Worm (Caenorhabditis elegans) whole organism, L1 larva: Measurements from ENCODE around the gene emc-5.

Source experiments
- C34B4.2 ChIP-seq: sonication (generic microtip); optimal IDR thresholded peaks from 2 replicates; lab custom pipeline; 2017; ENCODE audit warnings: mild to moderate bottlenecking, missing genetic modification characterization, missing compliant biosample characterization
- F16B12.6 ChIP-seq: fragments of 150-350 bp; optimal IDR thresholded peaks from 2 replicates; lab custom pipeline; 2014; ENCODE audit warnings: missing biosample characterization, missing genetic modification characterization
- aly-2 ChIP-seq: fragments of 150-350 bp; optimal IDR thresholded peaks from 2 replicates; lab custom pipeline; 2014; ENCODE audit warnings: missing biosample characterization, missing genetic modification characterization
- ama-1 ChIP-seq: fragments of 150-350 bp; optimal IDR thresholded peaks from 2 replicates; lab custom pipeline; 2014
- blmp-1 ChIP-seq: fragments of 150-350 bp; optimal IDR thresholded peaks from 2 replicates; lab custom pipeline; 2014; ENCODE audit warnings: missing biosample characterization, missing genetic modification characterization
- ceh-63 ChIP-seq: fragments of 200-800 bp; sonication (Bioruptor generic); optimal IDR thresholded peaks from 2 replicates; lab custom pipeline; 2018; ENCODE audit warnings: mild to moderate bottlenecking, missing genetic modification characterization, missing compliant biosample characterization
- ceh-8 ChIP-seq: fragments of 200-800 bp; sonication (Bioruptor generic); optimal IDR thresholded peaks from 2 replicates; lab custom pipeline; 2018; ENCODE audit warnings: mild to moderate bottlenecking, missing genetic modification characterization, moderate library complexity, missing compliant biosample characterization
- ceh-88 ChIP-seq: fragments of 200-800 bp; sonication (Bioruptor generic); IDR thresholded peaks from 2 replicates; pipeline ENCODE4 v1.3.6; 2022; ENCODE audit warnings: missing genetic modification characterization, missing compliant biosample characterization
- dpl-1 ChIP-seq, 3 experiments: fragments of 150-350 bp in 2 of 3; sonication (generic microtip) in 1 of 3; optimal IDR thresholded peaks; 2 replicates each; lab custom pipeline; 2014 to 2017; ENCODE audit warnings: missing biosample characterization in 3 of 3, missing genetic modification characterization in 3 of 3, missing genetic modification reagents in 3 of 3
- efl-1 ChIP-seq, 4 experiments: fragments of 150-350 bp; optimal IDR thresholded peaks in 3 of 4; peaks in 1 of 4; 1 replicate in 1 of 4; 2 replicates in 3 of 4; lab custom pipeline; 2014; ENCODE audit warnings: missing biosample characterization in 2 of 4, missing genetic modification characterization in 2 of 4, missing genetic modification reagents in 2 of 4
- elt-3 ChIP-seq, 6 experiments: fragments of 150-350 bp in 1 of 6; sonication (generic microtip); optimal IDR thresholded peaks; 2 replicates each; lab custom pipeline; 2017 to 2018; ENCODE audit warnings: missing biosample characterization in 6 of 6, missing genetic modification characterization in 6 of 6, inconsistent platforms in 1 of 6
- fos-1 ChIP-seq: fragments of 150-350 bp; optimal IDR thresholded peaks from 2 replicates; lab custom pipeline; 2014; ENCODE audit warnings: missing biosample characterization, missing genetic modification characterization
- grh-1 ChIP-seq: fragments of 200-800 bp; sonication (Bioruptor generic); IDR thresholded peaks from 2 replicates; pipeline ENCODE4 v1.3.6; 2022; ENCODE audit warnings: missing genetic modification reagents, missing genetic modification characterization, missing compliant biosample characterization
- hpl-2 ChIP-seq: fragments of 150-350 bp; optimal IDR thresholded peaks from 2 replicates; lab custom pipeline; 2014; ENCODE audit warnings: missing biosample characterization, missing genetic modification reagents, missing genetic modification characterization
- irx-1 ChIP-seq: sonication (generic microtip); optimal IDR thresholded peaks from 2 replicates; lab custom pipeline; 2016; ENCODE audit warnings: missing genetic modification characterization, missing compliant biosample characterization
- lin-13 ChIP-seq: fragments of 150-350 bp; optimal IDR thresholded peaks from 2 replicates; lab custom pipeline; 2014; ENCODE audit warnings: missing biosample characterization, missing genetic modification reagents, missing genetic modification characterization
- lin-14 ChIP-seq: fragments of 200-800 bp; sonication (Bioruptor generic); optimal IDR thresholded peaks from 2 replicates; lab custom pipeline; 2018; ENCODE audit warnings: mild to moderate bottlenecking, missing genetic modification characterization, moderate library complexity, missing compliant biosample characterization
- lin-39 ChIP-seq: fragments of 150-350 bp; optimal IDR thresholded peaks from 2 replicates; lab custom pipeline; 2014; ENCODE audit warnings: missing biosample characterization, missing genetic modification reagents, missing genetic modification characterization
- mab-9 ChIP-seq: fragments of 200-800 bp; sonication (Bioruptor generic); IDR thresholded peaks from 2 replicates; pipeline ENCODE4 v1.3.6; 2022; ENCODE audit warnings: missing genetic modification reagents, missing genetic modification characterization, missing compliant biosample characterization
- mdl-1 ChIP-seq, 2 experiments: fragments of 150-350 bp; optimal IDR thresholded peaks; 2 replicates each; lab custom pipeline; 2014 to 2017; ENCODE audit warnings: missing biosample characterization in 2 of 2, missing genetic modification characterization in 2 of 2, inconsistent platforms in 1 of 2
- nhr-12 ChIP-seq: sonication (generic microtip); optimal IDR thresholded peaks from 2 replicates; lab custom pipeline; 2017; ENCODE audit warnings: missing biosample characterization, missing genetic modification characterization
- nhr-20 ChIP-seq: sonication (generic microtip); optimal IDR thresholded peaks from 2 replicates; lab custom pipeline; 2016; ENCODE audit warnings: mild to moderate bottlenecking, missing genetic modification characterization, missing compliant biosample characterization
- nhr-28 ChIP-seq: fragments of 150-350 bp; optimal IDR thresholded peaks from 2 replicates; lab custom pipeline; 2014; ENCODE audit warnings: missing biosample characterization, missing genetic modification characterization
- nhr-71 ChIP-seq: sonication (generic microtip); optimal IDR thresholded peaks from 2 replicates; lab custom pipeline; 2016; ENCODE audit warnings: mild to moderate bottlenecking, missing genetic modification characterization, moderate library complexity, missing compliant biosample characterization
- nhr-77 ChIP-seq: fragments of 150-350 bp; optimal IDR thresholded peaks from 2 replicates; lab custom pipeline; 2014; ENCODE audit warnings: missing biosample characterization, missing genetic modification characterization
- nhr-85 ChIP-seq: sonication (generic microtip); peaks from one replicate; lab custom pipeline; 2016; ENCODE audit warnings: missing genetic modification characterization, inconsistent platforms, missing compliant biosample characterization
- nhr-90 ChIP-seq: sonication (generic microtip); optimal IDR thresholded peaks from 2 replicates; lab custom pipeline; 2016; ENCODE audit warnings: mild to moderate bottlenecking, missing genetic modification characterization, missing compliant biosample characterization; ENCODE audit not compliant: poor library complexity
- pqm-1 ChIP-seq: sonication (generic microtip); optimal IDR thresholded peaks from 3 replicates; lab custom pipeline; 2017; ENCODE audit warnings: missing biosample characterization, missing genetic modification characterization
- rnt-1 ChIP-seq: sonication (generic microtip); optimal IDR thresholded peaks from 2 replicates; lab custom pipeline; 2016; ENCODE audit warnings: mild to moderate bottlenecking, missing genetic modification characterization, moderate library complexity, missing compliant biosample characterization
- skn-1 ChIP-seq: fragments of 150-350 bp; optimal IDR thresholded peaks from 2 replicates; lab custom pipeline; 2014; ENCODE audit warnings: missing biosample characterization, missing genetic modification characterization
- snu-23 ChIP-seq: sonication (generic microtip); optimal IDR thresholded peaks from 2 replicates; lab custom pipeline; 2016; ENCODE audit warnings: missing genetic modification characterization, missing compliant biosample characterization
- sox-4 ChIP-seq: sonication (generic microtip); optimal IDR thresholded peaks from 2 replicates; lab custom pipeline; 2016; ENCODE audit warnings: missing genetic modification characterization, missing compliant biosample characterization
- sptf-1 ChIP-seq: fragments of 150-350 bp; optimal IDR thresholded peaks from 2 replicates; lab custom pipeline; 2014; ENCODE audit warnings: missing biosample characterization, missing genetic modification characterization
- tbx-2 ChIP-seq: sonication (generic microtip); optimal IDR thresholded peaks from 2 replicates; lab custom pipeline; 2016; ENCODE audit warnings: missing genetic modification characterization, missing compliant biosample characterization
- tlp-1 ChIP-seq: fragments of 150-350 bp; optimal IDR thresholded peaks from 2 replicates; lab custom pipeline; 2014; ENCODE audit warnings: missing biosample characterization, missing genetic modification characterization
- unc-30 ChIP-seq: sonication (generic microtip); optimal IDR thresholded peaks from 2 replicates; lab custom pipeline; 2017; ENCODE audit warnings: missing biosample characterization, missing genetic modification characterization
- unc-62 ChIP-seq: fragments of 150-350 bp; optimal IDR thresholded peaks from 2 replicates; lab custom pipeline; 2014; ENCODE audit warnings: missing biosample characterization, missing genetic modification reagents, missing genetic modification characterization
- unc-98 ChIP-seq: fragments of 200-800 bp; sonication (Bioruptor generic); IDR thresholded peaks from 2 replicates; pipeline ENCODE4 v1.3.6; 2022; ENCODE audit warnings: missing genetic modification characterization, missing compliant biosample characterization
- xbp-1 ChIP-seq: sonication (generic microtip); optimal IDR thresholded peaks from 2 replicates; lab custom pipeline; 2016; ENCODE audit warnings: missing genetic modification characterization, missing compliant biosample characterization
- zip-4 ChIP-seq: fragments of 200-800 bp; sonication (Bioruptor generic); optimal IDR thresholded peaks from 2 replicates; lab custom pipeline; 2018; ENCODE audit warnings: mild to moderate bottlenecking, missing genetic modification characterization, moderate library complexity, missing compliant biosample characterization
- ztf-4 ChIP-seq: fragments of 150-350 bp; optimal IDR thresholded peaks from 2 replicates; lab custom pipeline; 2014; ENCODE audit warnings: missing biosample characterization, missing genetic modification characterization

The emc-5 gene

DNA sequence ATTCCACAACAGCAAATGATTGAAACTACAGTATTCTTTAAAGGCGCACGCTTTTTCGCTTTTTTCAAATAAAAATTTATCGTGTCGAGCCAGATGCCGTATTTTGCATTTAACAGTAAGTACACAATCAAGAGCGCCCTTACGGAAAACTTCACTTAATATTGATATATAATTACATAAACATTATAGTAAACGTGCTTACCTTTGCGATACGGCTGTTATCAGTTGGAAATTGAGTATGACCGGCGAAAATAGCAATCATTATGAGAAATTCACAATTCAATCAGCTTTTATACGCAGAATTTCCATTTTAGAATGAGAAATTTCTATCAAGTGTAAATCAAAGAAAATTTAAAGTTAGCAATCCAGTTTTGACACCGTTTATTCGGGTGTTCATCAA lies 3.6 kb downstream of the emc-5 start, which contains the start of gene B0334.20:
TSS of gene B0334.20 (minus strand) at position 262 of the 400 bp plus-strand sequence.
- TF ChIP-seq tbx-2 (tag; lab: Kevin White, UChicago) (no peak), ceh-88 (GFP tag; lab: Robert Waterston, UW) (no peak), mab-9 (no peak), snu-23 (GFP tag; lab: Kevin White, UChicago) (no peak), lin-13 (no peak), zip-4 (no peak), aly-2 (tag; lab: Kevin White, UChicago) (no peak), blmp-1 (tag; lab: Kevin White, UChicago) (no peak), sox-4 (tag; lab: Kevin White, UChicago) (no peak), ama-1 (lab: Kevin White, UChicago) (no peak), skn-1 (no peak), F16B12.6 (tag; lab: Kevin White, UChicago) (no peak), nhr-12 (tag; lab: Kevin White, UChicago) (no peak), nhr-90 (tag; lab: Kevin White, UChicago) (no peak), xbp-1 (tag; lab: Kevin White, UChicago) (no peak)

DNA sequence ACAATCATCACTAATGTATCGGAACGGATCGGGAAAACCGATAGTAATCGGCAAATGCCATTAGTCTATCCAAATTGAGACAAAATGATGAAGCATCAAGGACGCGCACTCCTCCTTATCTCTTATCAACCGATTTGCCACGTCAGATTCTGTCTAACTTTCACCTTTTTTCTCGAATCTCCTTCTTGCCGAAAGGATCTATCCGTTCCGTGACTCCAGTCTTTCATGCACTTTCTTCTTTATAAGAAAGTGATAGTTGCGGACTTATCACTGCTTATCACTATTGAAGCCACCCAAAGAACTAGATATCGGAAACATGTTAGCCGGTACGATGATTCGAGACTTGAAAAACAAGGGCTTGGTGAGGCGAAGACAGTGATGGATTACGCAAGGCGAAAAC lies 5.4 kb downstream of the emc-5 start:
- TF ChIP-seq tlp-1 (no peak), tbx-2 (tag; lab: Kevin White, UChicago) (no peak), fos-1 (tag; lab: Kevin White, UChicago) (no peak), blmp-1 (tag; lab: Kevin White, UChicago) (peak; percentile 100), elt-3 (tag; optimal IDR thresholded peaks at IDR 0.05; lab: Kevin White, UChicago) (peak; percentile 28 to 96 (median 84)), nhr-20 (tag; lab: Kevin White, UChicago) (peak; percentile 7), unc-98 (GFP tag; lab: Robert Waterston, UW) (no peak), C34B4.2 (tag; lab: Kevin White, UChicago) (no peak), dpl-1 (GFP tag; optimal IDR thresholded peaks at IDR 0.05; lab: Kevin White, UChicago) (no peak)

DNA sequence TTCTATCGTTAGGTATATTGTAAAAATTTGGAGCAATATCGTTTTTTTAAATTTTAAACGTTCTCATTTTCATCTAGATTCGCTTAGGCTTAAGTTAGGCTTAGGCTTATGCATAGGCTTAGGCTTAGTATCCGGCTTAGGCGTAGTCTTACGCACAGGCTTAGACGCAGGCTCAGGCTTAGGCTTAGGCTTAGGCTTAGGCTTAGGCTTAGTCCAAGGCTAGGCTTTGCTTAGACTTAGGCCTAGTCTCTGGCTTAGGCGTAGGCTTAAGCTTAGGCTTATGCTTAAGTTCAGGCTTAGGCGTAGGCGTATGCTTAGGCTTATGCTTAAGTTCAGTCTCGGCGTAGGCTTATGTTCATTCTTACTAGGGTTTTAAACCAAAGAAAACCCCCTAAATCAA lies 7.2 kb downstream of the emc-5 start:
- TF ChIP-seq dpl-1 (GFP tag; optimal IDR thresholded peaks at IDR 0.05; lab: Kevin White, UChicago) (no peak), nhr-20 (tag; lab: Kevin White, UChicago) (no peak), rnt-1 (tag; lab: Kevin White, UChicago) (no peak), grh-1 (GFP tag; lab: Robert Waterston, UW) (no peak), F16B12.6 (tag; lab: Kevin White, UChicago) (no peak), nhr-71 (tag; lab: Kevin White, UChicago) (no peak), pqm-1 (tag; lab: Kevin White, UChicago) (no peak), skn-1 (no peak), nhr-28 (tag; lab: Kevin White, UChicago) (no peak), unc-62 (no peak), ceh-8 (GFP tag; lab: Kevin White, UChicago) (no peak), lin-39 (no peak)

DNA sequence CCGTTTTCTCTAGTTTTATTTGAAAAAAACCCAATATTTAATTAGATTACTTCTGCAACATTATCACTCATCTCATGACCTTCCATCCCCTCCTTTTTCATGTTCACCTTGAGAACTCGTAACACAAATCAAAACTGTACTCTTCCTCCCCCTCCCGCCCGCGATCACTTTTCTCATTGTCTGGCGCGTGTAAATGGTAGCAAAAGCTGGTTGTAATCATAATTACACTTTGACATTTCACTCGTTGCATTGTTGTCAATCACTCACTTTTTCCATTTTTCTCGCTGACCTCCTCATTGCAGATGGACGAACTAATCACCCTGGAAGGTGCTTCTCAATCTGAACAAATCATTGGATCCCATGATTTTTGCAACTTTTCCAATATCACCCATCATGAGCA lies 13.8 kb downstream of the emc-5 start, which contains the start of gene npr-41:
TSS of gene npr-41 (plus strand) at position 301 of the 400 bp plus-strand sequence.
- no peak for TF ChIP-seq mdl-1 (tag; optimal IDR thresholded peaks at IDR 0.05; lab: Kevin White, UChicago)
- no peak for TF ChIP-seq ztf-4 (tag; lab: Kevin White, UChicago)
- TF ChIP-seq irx-1 (tag; lab: Kevin White, UChicago): no peak
- TF ChIP-seq nhr-85 (tag; lab: Kevin White, UChicago): peak; percentile 19
- no peak for TF ChIP-seq unc-30
- no peak for TF ChIP-seq nhr-77 (tag; lab: Kevin White, UChicago)
- TF ChIP-seq snu-23 (GFP tag; lab: Kevin White, UChicago): no peak
- TF ChIP-seq, all 84 proteins: peak for 1

DNA sequence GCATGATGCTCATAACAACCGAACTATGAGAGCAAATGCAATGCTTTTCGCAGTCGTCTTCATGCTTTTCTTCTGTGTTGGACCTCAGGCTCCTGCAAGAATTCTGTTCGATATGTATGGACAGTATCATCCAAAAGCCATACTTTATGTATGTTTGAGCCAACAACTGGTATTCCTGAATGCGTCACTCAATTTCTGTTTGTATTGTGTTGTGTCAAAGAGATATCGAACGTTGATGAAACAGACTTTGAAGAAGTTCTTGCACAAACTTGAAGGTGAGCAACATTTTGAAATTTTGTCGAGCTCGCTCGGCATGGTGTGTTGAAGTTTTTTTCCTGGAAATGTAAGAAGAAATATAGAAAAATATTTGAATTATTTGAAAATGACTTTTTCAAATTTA lies 16.3 kb downstream of the emc-5 start:
- no peak for TF ChIP-seq lin-14 (GFP tag; lab: Kevin White, UChicago)
- TF ChIP-seq hpl-2 (GFP tag; lab: Kevin White, UChicago): no peak
- no peak for TF ChIP-seq sptf-1 (tag; lab: Kevin White, UChicago)
- TF ChIP-seq C34B4.2 (tag; lab: Kevin White, UChicago): no peak
- TF ChIP-seq efl-1 (optimal IDR thresholded peaks at IDR 0.05; lab: Kevin White, UChicago): no peak
- peak in 1 of 2 experiments; percentile 56 for TF ChIP-seq efl-1 (GFP tag; optimal IDR thresholded peaks at IDR 0.05 in 1 of 2; lab: Kevin White, UChicago)
- no peak for TF ChIP-seq unc-62
- TF ChIP-seq xbp-1 (tag; lab: Kevin White, UChicago): no peak
- TF ChIP-seq ceh-63: no peak
